Fruit fly (Drosophila melanogaster) Kc167 (cell line): Measurements from ENCODE around the gene CG43085.

Experiments
- Myc ChIP-seq: fragments of >200 bp; optimal IDR thresholded peaks from 2 replicates; lab custom pipeline; 2017; ENCODE audit warnings: missing external identifiers
- Sin3A ChIP-seq: fragments of >200 bp; optimal IDR thresholded peaks from 2 replicates; lab custom pipeline; 2018; ENCODE audit warnings: missing external identifiers

DNA sequence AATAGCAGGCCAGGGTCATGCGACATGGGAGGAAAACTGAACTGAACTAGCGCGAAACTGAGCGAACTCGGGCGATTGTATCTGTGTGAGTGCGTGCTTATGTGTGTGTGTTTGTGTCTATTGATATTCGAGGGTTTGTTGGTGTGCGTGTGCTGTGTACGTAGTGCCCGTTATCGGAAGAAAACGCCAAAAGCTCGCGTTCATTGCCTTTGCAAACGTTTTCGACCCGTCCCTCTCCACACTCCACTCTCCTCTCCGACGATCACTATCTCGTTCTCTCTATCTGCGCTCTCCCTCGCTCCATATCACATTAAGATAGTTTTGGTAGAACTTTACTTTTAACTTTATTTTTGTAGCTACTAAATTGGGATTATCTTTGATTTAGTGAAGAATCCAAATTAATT is 29.7 kb downstream of the CG43085 start:
- TF ChIP-seq Sin3A (no peak), Myc (no peak)
